Fruit fly (Drosophila melanogaster) whole organism, embryonic: Measurements from ENCODE around the gene CG34028.

Source experiments
- Asciz ChIP-seq: fragments of 200-800 bp; sonication (Bioruptor generic); optimal IDR thresholded peaks from 2 replicates; lab custom pipeline; 2017; ENCODE audit warnings: missing biosample characterization, mild to moderate bottlenecking, missing genetic modification characterization, missing genetic modification reagents
- Atf-2 ChIP-seq: fragments of 200-800 bp; sonication (Bioruptor generic); optimal IDR thresholded peaks from 2 replicates; lab custom pipeline; 2016; ENCODE audit warnings: missing biosample characterization, missing genetic modification characterization
- CG10147 ChIP-seq: fragments of 200-800 bp; sonication (Bioruptor generic); optimal IDR thresholded peaks from 2 replicates; lab custom pipeline; 2019; ENCODE audit warnings: missing biosample characterization, mild to moderate bottlenecking, missing genetic modification characterization, moderate library complexity
- CG10431 ChIP-seq: fragments of 200-800 bp; sonication (Bioruptor generic); optimal IDR thresholded peaks from 3 replicates; lab custom pipeline; 2018; ENCODE audit warnings: missing biosample characterization, mild to moderate bottlenecking, missing genetic modification characterization
- CG12071 ChIP-seq: fragments of 200-800 bp; sonication (Bioruptor generic); optimal IDR thresholded peaks from 3 replicates; lab custom pipeline; 2018; ENCODE audit warnings: missing biosample characterization, mild to moderate bottlenecking, missing genetic modification characterization
- CG13624 ChIP-seq: fragments of 200-800 bp; sonication (Bioruptor generic); optimal IDR thresholded peaks from 2 replicates; lab custom pipeline; 2016; ENCODE audit warnings: missing biosample characterization, missing genetic modification characterization
- CG14441 ChIP-seq: fragments of 200-800 bp; sonication (Bioruptor generic); IDR thresholded peaks from 2 replicates; pipeline ENCODE4 v1.3.6; 2022; ENCODE audit warnings: missing biosample characterization, missing genetic modification characterization
- CG14667 ChIP-seq: fragments of 200-800 bp; sonication (Bioruptor generic); IDR thresholded peaks from 2 replicates; pipeline ENCODE4 v1.3.6; 2022; ENCODE audit warnings: missing biosample characterization, missing genetic modification characterization
- CG15514 ChIP-seq: fragments of 200-800 bp; sonication (Bioruptor generic); optimal IDR thresholded peaks from 3 replicates; lab custom pipeline; 2017; ENCODE audit warnings: missing biosample characterization, missing genetic modification characterization, mild to moderate bottlenecking, moderate library complexity, missing genetic modification reagents
- CG1603 ChIP-seq: fragments of 200-800 bp; sonication (Bioruptor generic); optimal IDR thresholded peaks from 2 replicates; lab custom pipeline; 2019; ENCODE audit warnings: missing biosample characterization, mild to moderate bottlenecking, missing genetic modification characterization, moderate library complexity
- CG16779 ChIP-seq: fragments of 200-800 bp; sonication (Bioruptor generic); IDR thresholded peaks from 2 replicates; pipeline ENCODE4 v1.3.6; 2022; ENCODE audit warnings: missing biosample characterization, missing genetic modification characterization
- CG16813 ChIP-seq: fragments of 200-800 bp; sonication (Bioruptor generic); IDR thresholded peaks from 3 replicates; pipeline ENCODE4 v1.3.6; 2022; ENCODE audit warnings: missing biosample characterization, missing genetic modification characterization; ENCODE audit not compliant: partially characterized antibody
- CG30403 ChIP-seq: fragments of 200-800 bp; sonication (Bioruptor generic); optimal IDR thresholded peaks from 3 replicates; lab custom pipeline; 2016; ENCODE audit warnings: missing biosample characterization, missing genetic modification characterization
- CG31388 ChIP-seq: fragments of 200-800 bp; sonication (Bioruptor generic); optimal IDR thresholded peaks from 2 replicates; lab custom pipeline; 2016; ENCODE audit warnings: missing biosample characterization, missing genetic modification characterization
- CG32767 ChIP-seq: fragments of 200-800 bp; sonication (Bioruptor generic); IDR thresholded peaks from 2 replicates; pipeline ENCODE4 v1.3.6; 2022; ENCODE audit warnings: missing biosample characterization, missing genetic modification characterization
- CG3847 ChIP-seq: fragments of 200-800 bp; sonication (Bioruptor generic); IDR thresholded peaks from 2 replicates; pipeline ENCODE4 v1.3.6; 2022; ENCODE audit warnings: missing biosample characterization, missing genetic modification characterization
- CG3995 ChIP-seq: fragments of 200-800 bp; sonication (Bioruptor generic); optimal IDR thresholded peaks from 3 replicates; lab custom pipeline; 2016; ENCODE audit warnings: missing biosample characterization, missing genetic modification characterization
- CG4282 ChIP-seq: fragments of 200-800 bp; sonication (Bioruptor generic); optimal IDR thresholded peaks from 2 replicates; lab custom pipeline; 2016; ENCODE audit warnings: missing biosample characterization, missing genetic modification characterization
- CG4360 ChIP-seq: fragments of 200-800 bp; sonication (Bioruptor generic); IDR thresholded peaks from 2 replicates; pipeline ENCODE4 v1.3.6; 2022; ENCODE audit warnings: missing biosample characterization, missing genetic modification characterization
- CG43689 ChIP-seq: fragments of 200-800 bp; sonication (Bioruptor generic); IDR thresholded peaks from 2 replicates; pipeline ENCODE4 v1.3.6; 2022; ENCODE audit warnings: missing biosample characterization, missing genetic modification characterization
- CG4617 ChIP-seq: fragments of 200-800 bp; sonication (Bioruptor generic); optimal IDR thresholded peaks from 3 replicates; lab custom pipeline; 2016; ENCODE audit warnings: missing biosample characterization, missing genetic modification characterization, borderline replicate concordance
- CG4707 ChIP-seq: fragments of 200-800 bp; sonication (Bioruptor generic); optimal IDR thresholded peaks from 2 replicates; lab custom pipeline; 2018; ENCODE audit warnings: missing biosample characterization, mild to moderate bottlenecking, missing genetic modification characterization, moderate library complexity
- CG4854 ChIP-seq: fragments of 200-800 bp; sonication (Bioruptor generic); optimal IDR thresholded peaks from 2 replicates; lab custom pipeline; 2016; ENCODE audit warnings: missing biosample characterization, missing genetic modification characterization, inconsistent platforms
- CG5953 ChIP-seq: fragments of 200-800 bp; sonication (Bioruptor generic); IDR thresholded peaks from 2 replicates; pipeline ENCODE4 v1.3.6; 2022; ENCODE audit warnings: missing biosample characterization, missing genetic modification characterization
- CG6689 ChIP-seq: fragments of 200-800 bp; sonication (Bioruptor generic); IDR thresholded peaks from 2 replicates; pipeline ENCODE4 v1.3.6; 2022; ENCODE audit warnings: missing biosample characterization, missing genetic modification characterization
- CG8290 ChIP-seq, 3 experiments: fragments of 200-800 bp; sonication (Bioruptor generic); optimal IDR thresholded peaks; 2 replicates each; lab custom pipeline; 2016 to 2019; ENCODE audit warnings: missing biosample characterization in 3 of 3, missing genetic modification characterization in 3 of 3, mild to moderate bottlenecking in 2 of 3, moderate library complexity in 1 of 3
- CG9437 ChIP-seq: fragments of 200-800 bp; sonication (Bioruptor generic); optimal IDR thresholded peaks from 2 replicates; lab custom pipeline; 2018; ENCODE audit warnings: missing biosample characterization, mild to moderate bottlenecking, missing genetic modification characterization
- CG9797 ChIP-seq: fragments of 200-800 bp; sonication (Bioruptor generic); optimal IDR thresholded peaks from 3 replicates; lab custom pipeline; 2018; ENCODE audit warnings: missing biosample characterization, mild to moderate bottlenecking, missing genetic modification characterization
- CoRest ChIP-seq: fragments of 200-800 bp; sonication (Bioruptor generic); optimal IDR thresholded peaks from 3 replicates; lab custom pipeline; 2018; ENCODE audit warnings: missing biosample characterization, mild to moderate bottlenecking, missing genetic modification characterization, moderate library complexity
- Dip2 ChIP-seq: fragments of 200-800 bp; sonication (Bioruptor generic); IDR thresholded peaks from 2 replicates; pipeline ENCODE4 v1.3.6; 2022; ENCODE audit warnings: missing biosample characterization, missing genetic modification characterization
- Hr51 ChIP-seq, 2 experiments: fragments of 200-800 bp; sonication (Bioruptor generic); optimal IDR thresholded peaks; 2 replicates in 1 of 2; 3 replicates in 1 of 2; lab custom pipeline; 2016 to 2018; ENCODE audit warnings: missing biosample characterization in 2 of 2, missing genetic modification characterization in 2 of 2, mild to moderate bottlenecking in 1 of 2, moderate library complexity in 1 of 2
- Hsf ChIP-seq: fragments of 200-800 bp; sonication (Bioruptor generic); optimal IDR thresholded peaks from 3 replicates; lab custom pipeline; 2016; ENCODE audit warnings: missing biosample characterization, missing genetic modification characterization
- NK7.1 ChIP-seq: fragments of 200-800 bp; sonication (Bioruptor generic); optimal IDR thresholded peaks from 3 replicates; lab custom pipeline; 2016; ENCODE audit warnings: missing biosample characterization, missing genetic modification characterization
- Side ChIP-seq: fragments of 200-800 bp; sonication (Bioruptor generic); optimal IDR thresholded peaks from 2 replicates; lab custom pipeline; 2016; ENCODE audit warnings: missing biosample characterization, missing genetic modification characterization
- Sin3A ChIP-seq: fragments of >200 bp; optimal IDR thresholded peaks from 2 replicates; lab custom pipeline; 2018
- Ssrp ChIP-seq: fragments of 200-800 bp; sonication (Bioruptor generic); optimal IDR thresholded peaks from 2 replicates; lab custom pipeline; 2018; ENCODE audit warnings: missing biosample characterization, mild to moderate bottlenecking, missing genetic modification characterization, moderate library complexity
- Trl ChIP-seq, 3 experiments: fragments of >200 bp in 2 of 3; fragments of 200-800 bp in 1 of 3; sonication (Bioruptor generic) in 1 of 3; optimal IDR thresholded peaks; 2 replicates in 1 of 3; 3 replicates in 2 of 3; lab custom pipeline; 2016 to 2017; ENCODE audit warnings: missing biosample characterization in 1 of 3, missing genetic modification characterization in 1 of 3
- ara ChIP-seq: fragments of 200-800 bp; sonication (Bioruptor generic); IDR thresholded peaks from 2 replicates; pipeline ENCODE4 v1.3.6; 2022; ENCODE audit warnings: missing biosample characterization, missing genetic modification characterization
- br ChIP-seq: fragments of >200 bp; optimal IDR thresholded peaks from 2 replicates; lab custom pipeline; 2017
- btn ChIP-seq: fragments of 200-800 bp; sonication (Bioruptor generic); optimal IDR thresholded peaks from 2 replicates; lab custom pipeline; 2016; ENCODE audit warnings: missing biosample characterization, missing genetic modification characterization
- caup ChIP-seq: fragments of 200-800 bp; sonication (Bioruptor generic); optimal IDR thresholded peaks from 3 replicates; lab custom pipeline; 2017; ENCODE audit warnings: missing biosample characterization, mild to moderate bottlenecking, missing genetic modification characterization, moderate library complexity; ENCODE audit not compliant: severe bottlenecking
- gce ChIP-seq: fragments of 200-800 bp; sonication (Bioruptor generic); IDR thresholded peaks from 3 replicates; pipeline ENCODE4 v1.3.6; 2022; ENCODE audit warnings: missing biosample characterization, missing genetic modification characterization
- gt ChIP-seq: fragments of 200-800 bp; sonication (Bioruptor generic); IDR thresholded peaks from 2 replicates; pipeline ENCODE4 v1.3.6; 2022; ENCODE audit warnings: missing biosample characterization, missing genetic modification characterization
- lab ChIP-seq: fragments of 200-800 bp; sonication (Bioruptor generic); optimal IDR thresholded peaks from 3 replicates; lab custom pipeline; 2017; ENCODE audit warnings: missing biosample characterization, missing genetic modification characterization, mild to moderate bottlenecking, moderate library complexity, missing genetic modification reagents
- nerfin-1 ChIP-seq: fragments of 200-800 bp; sonication (Bioruptor generic); optimal IDR thresholded peaks from 3 replicates; lab custom pipeline; 2019; ENCODE audit warnings: missing biosample characterization, mild to moderate bottlenecking, missing genetic modification characterization, moderate library complexity
- rib ChIP-seq: fragments of 200-800 bp; sonication (Bioruptor generic); IDR thresholded peaks from 2 replicates; pipeline ENCODE4 v1.3.6; 2022; ENCODE audit warnings: missing biosample characterization, missing genetic modification characterization
- sc ChIP-seq, 3 experiments: fragments of >200 bp in 2 of 3; fragments of 200-800 bp in 1 of 3; sonication (Bioruptor generic) in 1 of 3; optimal IDR thresholded peaks; 2 replicates in 2 of 3; 3 replicates in 1 of 3; lab custom pipeline; 2017; ENCODE audit warnings: mild to moderate bottlenecking in 1 of 3, missing biosample characterization in 1 of 3, missing genetic modification characterization in 1 of 3, missing genetic modification reagents in 1 of 3
- sisA ChIP-seq: fragments of 200-800 bp; sonication (Bioruptor generic); IDR thresholded peaks from 2 replicates; pipeline ENCODE4 v1.3.6; 2022; ENCODE audit warnings: missing biosample characterization, missing genetic modification characterization
- tgo ChIP-seq: fragments of 200-800 bp; sonication (Bioruptor generic); IDR thresholded peaks from 3 replicates; pipeline ENCODE4 v1.3.6; 2022; ENCODE audit warnings: missing biosample characterization, missing genetic modification characterization
- zfh1 ChIP-seq: fragments of 200-800 bp; sonication (Bioruptor generic); IDR thresholded peaks from 3 replicates; pipeline ENCODE4 v1.3.6; 2022; ENCODE audit warnings: missing biosample characterization, missing genetic modification characterization

CG34028 gene

DNA sequence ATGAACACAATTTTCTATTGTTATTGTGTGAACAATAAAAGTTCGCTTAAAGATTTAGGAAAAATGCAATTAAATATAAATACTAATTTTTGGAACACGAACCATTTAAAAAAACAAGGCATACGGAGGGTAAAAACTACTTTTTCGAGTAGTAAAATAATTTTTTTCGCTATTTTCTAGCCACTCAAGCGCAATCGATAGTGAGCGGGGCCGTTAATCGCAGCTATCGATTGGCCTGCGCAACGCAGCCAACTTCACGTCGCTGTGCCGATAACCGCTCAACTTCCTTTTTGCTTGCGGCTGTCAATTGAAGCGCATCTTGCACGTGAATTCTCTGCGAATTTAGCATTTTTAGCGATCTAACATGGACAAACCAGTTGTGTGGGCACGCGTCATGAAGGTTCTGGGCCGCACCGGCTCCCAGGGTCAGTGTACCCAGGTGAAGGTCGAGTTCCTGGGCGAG, 43.1 kb downstream of the CG34028 start, which contains the start of gene RpS28b (continued):
- TF ChIP-seq CG16779 (GFP tag; lab: Robert Waterston, UW) (peak; percentile 88), rib (GFP tag; lab: Robert Waterston, UW) (peak; percentile 87), gce (GFP tag; lab: Robert Waterston, UW) (peak; percentile 92), tgo (peak; percentile 80), Sin3A (lab: Kevin White, UChicago) (peak; percentile 35), lab (GFP tag; lab: Kevin White, UChicago) (peak; percentile 97), CG32767 (GFP tag; lab: Robert Waterston, UW) (peak; percentile 61), CG31388 (GFP tag; lab: Kevin White, UChicago) (peak; percentile 7), br (lab: Kevin White, UChicago) (no peak), Ssrp (tag; lab: Kevin White, UChicago) (peak; percentile 51), CG4854 (GFP tag; lab: Kevin White, UChicago) (peak; percentile 83), CG10147 (peak; percentile 68), sisA (GFP tag; lab: Robert Waterston, UW) (peak; percentile 87), CoRest (tag; lab: Kevin White, UChicago) (peak; percentile 59), sc (optimal IDR thresholded peaks at IDR 0.05; lab: Kevin White, UChicago) (no peak), sc (GFP tag; optimal IDR thresholded peaks at IDR 0.05; lab: Kevin White, UChicago) (peak; percentile 82), CG12071 (peak; percentile 95), zfh1 (GFP tag; lab: Robert Waterston, UW) (peak; percentile 95), CG16813 (GFP tag; lab: Robert Waterston, UW) (peak; percentile 83), Side (peak; percentile 92), CG15514 (peak; percentile 90), Atf-2 (GFP tag; lab: Kevin White, UChicago) (peak; percentile 83), CG6689 (GFP tag; lab: Robert Waterston, UW) (peak; percentile 66), CG13624 (peak; percentile 85), CG14667 (GFP tag; lab: Robert Waterston, UW) (peak; percentile 85), CG30403 (GFP tag; lab: Kevin White, UChicago) (peak; percentile 37), nerfin-1 (tag; lab: Kevin White, UChicago) (peak; percentile 70), Asciz (GFP tag; lab: Kevin White, UChicago) (peak; percentile 86), CG3995 (GFP tag; lab: Kevin White, UChicago) (peak; percentile 71), CG14441 (peak; percentile 87), ara (GFP tag; lab: Robert Waterston, UW) (peak; percentile 88), NK7.1 (GFP tag; lab: Kevin White, UChicago) (peak; percentile 92), CG4617 (GFP tag; lab: Kevin White, UChicago) (peak; percentile 57), CG1603 (peak; percentile 90), btn (GFP tag; lab: Kevin White, UChicago) (peak; percentile 82), gt (GFP tag; lab: Robert Waterston, UW) (peak; percentile 81), Hsf (GFP tag; lab: Kevin White, UChicago) (peak; percentile 88), CG43689 (GFP tag; lab: Robert Waterston, UW) (peak; percentile 87), CG5953 (GFP tag; lab: Robert Waterston, UW) (peak; percentile 95), CG9797 (GFP tag; lab: Kevin White, UChicago) (peak; percentile 48), CG8290 (GFP tag; optimal IDR thresholded peaks at IDR 0.05; lab: Kevin White, UChicago) (peak; percentile 38), CG8290 (tag; optimal IDR thresholded peaks at IDR 0.05; lab: Kevin White, UChicago) (peak; percentile 78 to 98), Trl (optimal IDR thresholded peaks at IDR 0.05; lab: Kevin White, UChicago) (no peak), Trl (GFP tag; optimal IDR thresholded peaks at IDR 0.05; lab: Kevin White, UChicago) (peak; percentile 90), Dip2 (GFP tag; lab: Robert Waterston, UW) (no peak), CG3847 (GFP tag; lab: Robert Waterston, UW) (peak; percentile 91), CG9437 (GFP tag; lab: Kevin White, UChicago) (peak; percentile 69), Hr51 (GFP tag; optimal IDR thresholded peaks at IDR 0.05; lab: Kevin White, UChicago) (peak in 1 of 2 experiments; percentile 85), CG10431 (GFP tag; lab: Kevin White, UChicago) (peak; percentile 95), CG4707 (GFP tag; lab: Kevin White, UChicago) (peak; percentile 90), CG4282 (GFP tag; lab: Kevin White, UChicago) (peak; percentile 78), CG4360 (peak; percentile 61), caup (GFP tag; lab: Kevin White, UChicago) (peak; percentile 97)
